Fruit fly (Drosophila melanogaster) whole organism, embryonic: ENCODE data around the gene Ugt36D1.

Experiments
- ATbp ChIP-seq: fragments of 200-800 bp; sonication (Bioruptor generic); optimal IDR thresholded peaks from 2 replicates; lab custom pipeline; 2017; ENCODE audit warnings: missing biosample characterization, mild to moderate bottlenecking, missing genetic modification characterization, missing genetic modification reagents
- Bgb ChIP-seq: fragments of 200-800 bp; sonication (Bioruptor generic); IDR thresholded peaks from 2 replicates; pipeline ENCODE4 v1.3.6; 2022; ENCODE audit warnings: missing biosample characterization, missing genetic modification characterization; ENCODE audit not compliant: partially characterized antibody
- CG11723 ChIP-seq: fragments of 200-800 bp; sonication (Bioruptor generic); optimal IDR thresholded peaks from 2 replicates; lab custom pipeline; 2017; ENCODE audit warnings: missing biosample characterization, mild to moderate bottlenecking, missing genetic modification characterization
- CG12769 ChIP-seq: fragments of 200-800 bp; sonication (Bioruptor generic); optimal IDR thresholded peaks from 2 replicates; lab custom pipeline; 2019; ENCODE audit warnings: missing biosample characterization, mild to moderate bottlenecking, missing genetic modification characterization, moderate library complexity
- CG1832 ChIP-seq: fragments of 200-800 bp; sonication (Bioruptor generic); optimal IDR thresholded peaks from 2 replicates; lab custom pipeline; 2017; ENCODE audit warnings: missing biosample characterization, mild to moderate bottlenecking, missing genetic modification characterization, inconsistent platforms
- CG2712 ChIP-seq: fragments of 200-800 bp; optimal IDR thresholded peaks from 3 replicates; lab custom pipeline; 2019; ENCODE audit warnings: missing biosample characterization, mild to moderate bottlenecking, missing genetic modification characterization, moderate library complexity
- CG34376 ChIP-seq: fragments of 200-800 bp; sonication (Bioruptor generic); optimal IDR thresholded peaks from 2 replicates; lab custom pipeline; 2018; ENCODE audit warnings: missing biosample characterization, mild to moderate bottlenecking, missing genetic modification characterization
- CG3726 ChIP-seq: fragments of 200-800 bp; sonication (Bioruptor generic); IDR thresholded peaks from 3 replicates; pipeline ENCODE4, ENCODE4 v1.3.6; 2022; ENCODE audit warnings: missing biosample characterization, missing genetic modification characterization
- CG3838 ChIP-seq: fragments of 200-800 bp; sonication (Bioruptor generic); optimal IDR thresholded peaks from 3 replicates; lab custom pipeline; 2016; ENCODE audit warnings: missing biosample characterization, missing genetic modification characterization
- CG3847 ChIP-seq: fragments of 200-800 bp; sonication (Bioruptor generic); IDR thresholded peaks from 2 replicates; pipeline ENCODE4 v1.3.6; 2022; ENCODE audit warnings: missing biosample characterization, missing genetic modification characterization
- CG42726 ChIP-seq: fragments of 200-800 bp; sonication (Bioruptor generic); IDR thresholded peaks from 2 replicates; pipeline ENCODE4 v1.3.6; 2022; ENCODE audit warnings: missing biosample characterization, missing genetic modification characterization; ENCODE audit not compliant: partially characterized antibody
- CG5953 ChIP-seq: fragments of 200-800 bp; sonication (Bioruptor generic); IDR thresholded peaks from 2 replicates; pipeline ENCODE4 v1.3.6; 2022; ENCODE audit warnings: missing biosample characterization, missing genetic modification characterization
- CG7357 ChIP-seq: fragments of 200-800 bp; sonication (Bioruptor generic); IDR thresholded peaks from 3 replicates; pipeline ENCODE4 v1.3.6; 2022; ENCODE audit warnings: missing biosample characterization, missing genetic modification characterization
- CG7839 ChIP-seq: fragments of 200-800 bp; sonication (Bioruptor generic); optimal IDR thresholded peaks from 3 replicates; lab custom pipeline; 2018; ENCODE audit warnings: missing biosample characterization, mild to moderate bottlenecking, missing genetic modification characterization, moderate library complexity
- CG7987 ChIP-seq: fragments of 200-800 bp; sonication (Bioruptor generic); optimal IDR thresholded peaks from 2 replicates; lab custom pipeline; 2018; ENCODE audit warnings: missing biosample characterization, mild to moderate bottlenecking, missing genetic modification characterization, moderate library complexity
- CG9817 ChIP-seq: fragments of 200-800 bp; sonication (Bioruptor generic); optimal IDR thresholded peaks from 2 replicates; lab custom pipeline; 2018; ENCODE audit warnings: missing biosample characterization, mild to moderate bottlenecking, missing genetic modification characterization, moderate library complexity
- CG9876 ChIP-seq: fragments of 200-800 bp; sonication (Bioruptor generic); optimal IDR thresholded peaks from 2 replicates; lab custom pipeline; 2016; ENCODE audit warnings: missing biosample characterization, missing genetic modification characterization
- CoRest ChIP-seq: fragments of 200-800 bp; sonication (Bioruptor generic); optimal IDR thresholded peaks from 3 replicates; lab custom pipeline; 2018; ENCODE audit warnings: missing biosample characterization, mild to moderate bottlenecking, missing genetic modification characterization, moderate library complexity
- Dek ChIP-seq: fragments of 200-800 bp; sonication (Bioruptor generic); optimal IDR thresholded peaks from 3 replicates; lab custom pipeline; 2019; ENCODE audit warnings: missing biosample characterization, mild to moderate bottlenecking, missing genetic modification characterization, moderate library complexity
- E2f2 ChIP-seq: fragments of 200-800 bp; sonication (Bioruptor generic); IDR thresholded peaks from 2 replicates; pipeline ENCODE4 v1.3.6; 2022; ENCODE audit warnings: missing biosample characterization, missing genetic modification characterization
- Fer1 ChIP-seq: fragments of 200-800 bp; sonication (Bioruptor generic); optimal IDR thresholded peaks from 2 replicates; lab custom pipeline; 2017; ENCODE audit warnings: missing biosample characterization, mild to moderate bottlenecking, missing genetic modification characterization
- Gug ChIP-seq: fragments of 200-800 bp; sonication (Bioruptor generic); IDR thresholded peaks from 4 replicates; pipeline ENCODE4 v1.3.6; 2022; ENCODE audit warnings: missing biosample characterization, missing genetic modification characterization
- HLHmδ ChIP-seq: fragments of 200-800 bp; sonication (Bioruptor generic); optimal IDR thresholded peaks from 2 replicates; lab custom pipeline; 2018; ENCODE audit warnings: missing biosample characterization, mild to moderate bottlenecking, missing genetic modification characterization, moderate library complexity
- Hr51 ChIP-seq, 2 experiments: fragments of 200-800 bp; sonication (Bioruptor generic); optimal IDR thresholded peaks; 2 replicates in 1 of 2; 3 replicates in 1 of 2; lab custom pipeline; 2016 to 2018; ENCODE audit warnings: missing biosample characterization in 2 of 2, missing genetic modification characterization in 2 of 2, mild to moderate bottlenecking in 1 of 2, moderate library complexity in 1 of 2
- Lhr ChIP-seq: fragments of 200-800 bp; sonication (Bioruptor generic); optimal IDR thresholded peaks from 3 replicates; lab custom pipeline; 2017; ENCODE audit warnings: mild to moderate bottlenecking, missing biosample characterization, missing genetic modification reagents, missing genetic modification characterization
- Med ChIP-seq: fragments of 200-800 bp; sonication (Bioruptor generic); peaks from one replicate; lab custom pipeline; 2016; ENCODE audit warnings: missing biosample characterization, missing genetic modification characterization, mild to moderate bottlenecking, inconsistent platforms, moderate library complexity
- NFAT ChIP-seq: fragments of 200-800 bp; sonication (Bioruptor generic); IDR thresholded peaks from 2 replicates; pipeline ENCODE4 v1.3.6; 2022; ENCODE audit warnings: missing biosample characterization, missing genetic modification characterization
- NK7.1 ChIP-seq: fragments of 200-800 bp; sonication (Bioruptor generic); optimal IDR thresholded peaks from 3 replicates; lab custom pipeline; 2016; ENCODE audit warnings: missing biosample characterization, missing genetic modification characterization
- Opbp ChIP-seq: fragments of 200-800 bp; sonication (Bioruptor generic); IDR thresholded peaks from 3 replicates; pipeline ENCODE4 v1.3.6; 2022; ENCODE audit warnings: missing biosample characterization, missing genetic modification characterization; ENCODE audit not compliant: partially characterized antibody
- Sox102F ChIP-seq: fragments of 200-800 bp; sonication (Bioruptor generic); optimal IDR thresholded peaks from 2 replicates; lab custom pipeline; 2018; ENCODE audit warnings: missing biosample characterization, mild to moderate bottlenecking, missing genetic modification characterization, moderate library complexity
- Xbp1 ChIP-seq: fragments of 200-800 bp; sonication (Bioruptor generic); optimal IDR thresholded peaks from 3 replicates; lab custom pipeline; 2016; ENCODE audit warnings: missing biosample characterization, mild to moderate bottlenecking, missing genetic modification characterization
- btn ChIP-seq: fragments of 200-800 bp; sonication (Bioruptor generic); optimal IDR thresholded peaks from 2 replicates; lab custom pipeline; 2016; ENCODE audit warnings: missing biosample characterization, missing genetic modification characterization
- cas ChIP-seq: fragments of 200-800 bp; sonication (Bioruptor generic); IDR thresholded peaks from 2 replicates; pipeline ENCODE4 v1.3.6; 2022; ENCODE audit warnings: missing biosample characterization, missing genetic modification characterization
- chif ChIP-seq, 2 experiments: fragments of 200-800 bp; sonication (Bioruptor generic); optimal IDR thresholded peaks; 3 replicates each; lab custom pipeline; 2016; ENCODE audit warnings: missing biosample characterization in 2 of 2, missing genetic modification characterization in 2 of 2
- gsb-n ChIP-seq: fragments of 200-800 bp; sonication (Bioruptor generic); optimal IDR thresholded peaks from 3 replicates; lab custom pipeline; 2018; ENCODE audit warnings: missing biosample characterization, mild to moderate bottlenecking, missing genetic modification characterization
- ham ChIP-seq: fragments of 200-800 bp; sonication (Bioruptor generic); IDR thresholded peaks from 2 replicates; pipeline ENCODE4 v1.3.6; 2022; ENCODE audit warnings: missing biosample characterization, missing genetic modification characterization
- hth ChIP-seq: fragments of >200 bp; optimal IDR thresholded peaks from 2 replicates; lab custom pipeline; 2017; ENCODE audit warnings: inconsistent platforms
- kni ChIP-seq: fragments of 200-800 bp; sonication (Bioruptor generic); optimal IDR thresholded peaks from 3 replicates; lab custom pipeline; 2017; ENCODE audit warnings: mild to moderate bottlenecking, missing biosample characterization, missing genetic modification reagents, missing genetic modification characterization
- knrl ChIP-seq: fragments of 200-800 bp; sonication (Bioruptor generic); IDR thresholded peaks from 3 replicates; pipeline ENCODE4 v1.3.6; 2022; ENCODE audit warnings: missing biosample characterization, missing genetic modification characterization; ENCODE audit not compliant: partially characterized antibody
- nmo ChIP-seq: fragments of 200-800 bp; sonication (Bioruptor generic); optimal IDR thresholded peaks from 2 replicates; lab custom pipeline; 2018; ENCODE audit warnings: missing biosample characterization, mild to moderate bottlenecking, missing genetic modification characterization, moderate library complexity
- otp ChIP-seq: fragments of 200-800 bp; sonication (Bioruptor generic); IDR thresholded peaks from 3 replicates; pipeline ENCODE4, ENCODE4 v1.3.6; 2022; ENCODE audit warnings: missing biosample characterization, missing genetic modification characterization
- p53 ChIP-seq: fragments of 200-800 bp; sonication (Bioruptor generic); optimal IDR thresholded peaks from 2 replicates; lab custom pipeline; 2016; ENCODE audit warnings: missing biosample characterization, missing genetic modification characterization
- pan ChIP-seq, 4 experiments: fragments of >200 bp in 3 of 4; fragments of 200-800 bp in 1 of 4; sonication (Bioruptor generic) in 1 of 4; optimal IDR thresholded peaks in 3 of 4; IDR thresholded peaks in 1 of 4; 2 replicates each; pipeline versions ENCODE4 v1.3.6 to Lab custom; 2017 to 2022; ENCODE audit warnings: missing biosample characterization in 2 of 4, missing genetic modification characterization in 2 of 4, mixed read lengths in 1 of 4
- pho ChIP-seq: fragments of 200-800 bp; sonication (Bioruptor generic); optimal IDR thresholded peaks from 2 replicates; lab custom pipeline; 2016; ENCODE audit warnings: missing biosample characterization, missing genetic modification characterization
- phol ChIP-seq: fragments of 200-800 bp; sonication (Bioruptor generic); optimal IDR thresholded peaks from 3 replicates; lab custom pipeline; 2018; ENCODE audit warnings: missing biosample characterization, mild to moderate bottlenecking, missing genetic modification characterization, moderate library complexity
- repo ChIP-seq: fragments of 200-800 bp; sonication (Bioruptor generic); optimal IDR thresholded peaks from 2 replicates; lab custom pipeline; 2016; ENCODE audit warnings: missing biosample characterization, missing genetic modification characterization
- slbo ChIP-seq: fragments of 200-800 bp; sonication (Bioruptor generic); IDR thresholded peaks from 2 replicates; pipeline ENCODE4 v1.3.6; 2022; ENCODE audit warnings: missing biosample characterization, missing genetic modification characterization
- trem ChIP-seq: fragments of 200-800 bp; optimal IDR thresholded peaks from 3 replicates; lab custom pipeline; 2019; ENCODE audit warnings: missing biosample characterization, mild to moderate bottlenecking, missing genetic modification characterization, moderate library complexity
- zen ChIP-seq: fragments of 200-800 bp; sonication (Bioruptor generic); optimal IDR thresholded peaks from 3 replicates; lab custom pipeline; 2018; ENCODE audit warnings: missing biosample characterization, mild to moderate bottlenecking, missing genetic modification characterization, moderate library complexity

The Ugt36D1 gene

dm6 chr2L:18776559-18776958, 46.8 kb upstream of the Ugt36D1 start:
- TF ChIP-seq pan (optimal IDR thresholded peaks at IDR 0.05; lab: Kevin White, UChicago) = no peak
- no peak for TF ChIP-seq pan (GFP tag; optimal IDR thresholded peaks at IDR 0.05 in 1 of 2, IDR thresholded peaks at IDR 0.05 in 1 of 2)
- TF ChIP-seq CG3726 (GFP tag; lab: Robert Waterston, UW) = no peak
- TF ChIP-seq Opbp (GFP tag; lab: Robert Waterston, UW) = no peak; the same call in 2 of the 3 replicates
- peak; percentile 51 for TF ChIP-seq Bgb (GFP tag; lab: Robert Waterston, UW)
- no peak for TF ChIP-seq CG11723 (GFP tag; lab: Kevin White, UChicago)
- TF ChIP-seq CG7357 (GFP tag; lab: Robert Waterston, UW) = no peak
- TF ChIP-seq ham (GFP tag; lab: Robert Waterston, UW) = no peak
- TF ChIP-seq btn (GFP tag; lab: Kevin White, UChicago) = no peak
- TF ChIP-seq otp = 0 out of 3 replicates have a peak, but pooled peaks have one; percentile 21
- peak; percentile 14; the same call in 1 of the 2 replicates for TF ChIP-seq CG3847 (GFP tag; lab: Robert Waterston, UW)
- TF ChIP-seq CG3838 (GFP tag; lab: Kevin White, UChicago) = no peak
- TF ChIP-seq chif (GFP tag; optimal IDR thresholded peaks at IDR 0.05; lab: Kevin White, UChicago) = no peak
- TF ChIP-seq CG7987 = no peak
- peak; percentile 19 for TF ChIP-seq CG2712 (tag; lab: Kevin White, UChicago)
- TF ChIP-seq phol (tag; lab: Kevin White, UChicago) = peak; percentile 4
- no peak for TF ChIP-seq ATbp (GFP tag; lab: Kevin White, UChicago)
- no peak for TF ChIP-seq CG9876
- TF ChIP-seq Lhr (GFP tag; lab: Kevin White, UChicago) = peak; percentile 30
- peak; percentile 8 for TF ChIP-seq nmo (GFP tag; lab: Kevin White, UChicago)
- TF ChIP-seq p53 (GFP tag; lab: Kevin White, UChicago) = no peak
- peak; percentile 23 for TF ChIP-seq CG7839 (tag; lab: Kevin White, UChicago)
- no peak for TF ChIP-seq hth (lab: Kevin White, UChicago)
- TF ChIP-seq kni (GFP tag; lab: Kevin White, UChicago) = no peak
- no peak for TF ChIP-seq HLHmδ (GFP tag; lab: Kevin White, UChicago)
- no peak for TF ChIP-seq CG12769
- no peak for TF ChIP-seq CG5953 (GFP tag; lab: Robert Waterston, UW)
- peak; percentile 58 for TF ChIP-seq Med (GFP tag; lab: Kevin White, UChicago)
- TF ChIP-seq CG9817 (tag; lab: Kevin White, UChicago) = peak; percentile 2
- TF ChIP-seq slbo (GFP tag; lab: Robert Waterston, UW) = peak; percentile 21; the same call in 1 of the 2 replicates
- no peak for TF ChIP-seq CG34376 (GFP tag; lab: Kevin White, UChicago)
- no peak for TF ChIP-seq Hr51 (GFP tag; optimal IDR thresholded peaks at IDR 0.05; lab: Kevin White, UChicago)
- no peak for TF ChIP-seq repo (GFP tag; lab: Kevin White, UChicago)
- peak; percentile 25 for TF ChIP-seq trem (tag; lab: Kevin White, UChicago)
- TF ChIP-seq CoRest (tag; lab: Kevin White, UChicago) = peak; percentile 32
- TF ChIP-seq CG1832 (GFP tag; lab: Kevin White, UChicago) = no peak
- TF ChIP-seq NFAT (GFP tag; lab: Robert Waterston, UW) = peak; percentile 19; the same call in 1 of the 2 replicates
- TF ChIP-seq Sox102F (GFP tag; lab: Kevin White, UChicago) = no peak
- TF ChIP-seq Fer1 (GFP tag; lab: Kevin White, UChicago) = no peak
- peak; percentile 1 for TF ChIP-seq Xbp1
- TF ChIP-seq CG42726 (GFP tag; lab: Robert Waterston, UW) = peak; percentile 67; the same call in 1 of the 2 replicates
- TF ChIP-seq Gug (GFP tag; lab: Robert Waterston, UW) = no peak
- TF ChIP-seq Dek = peak; percentile 22
- TF ChIP-seq E2f2 (GFP tag; lab: Robert Waterston, UW) = no peak
- TF ChIP-seq pho (GFP tag; lab: Kevin White, UChicago) = no peak
- TF ChIP-seq gsb-n = no peak
- TF ChIP-seq NK7.1 (GFP tag; lab: Kevin White, UChicago) = no peak
- peak; percentile 56; the same call in 2 of the 3 replicates for TF ChIP-seq knrl (GFP tag; lab: Robert Waterston, UW)
- no peak for TF ChIP-seq cas (GFP tag; lab: Robert Waterston, UW)
- TF ChIP-seq zen (tag; lab: Kevin White, UChicago) = peak; percentile 75
